Worm (Caenorhabditis elegans) whole organism, L1 larva: ENCODE measurements around the gene F09C6.13.

Experiments used
- ama-1 ChIP-seq: fragments of 150-350 bp; optimal IDR thresholded peaks from 2 replicates; lab custom pipeline; 2014
- fkh-10 ChIP-seq: sonication (generic microtip); optimal IDR thresholded peaks from 2 replicates; lab custom pipeline; 2017; ENCODE audit warnings: missing biosample characterization, missing genetic modification reagents, missing genetic modification characterization
- fkh-4 ChIP-seq: sonication (generic microtip); optimal IDR thresholded peaks from 2 replicates; lab custom pipeline; 2016; ENCODE audit warnings: missing compliant biosample characterization, missing genetic modification characterization, borderline replicate concordance
- grh-1 ChIP-seq: fragments of 200-800 bp; sonication (Bioruptor generic); IDR thresholded peaks from 2 replicates; pipeline ENCODE4 v1.3.6; 2022; ENCODE audit warnings: missing genetic modification reagents, missing genetic modification characterization, missing compliant biosample characterization
- lin-13 ChIP-seq: fragments of 150-350 bp; optimal IDR thresholded peaks from 2 replicates; lab custom pipeline; 2014; ENCODE audit warnings: missing biosample characterization, missing genetic modification reagents, missing genetic modification characterization
- lin-15B ChIP-seq: fragments of 150-350 bp; sonication (generic microtip); optimal IDR thresholded peaks from 3 replicates; lab custom pipeline; 2014; ENCODE audit warnings: missing biosample characterization, missing genetic modification characterization
- lsy-2 ChIP-seq, 2 experiments: fragments of 150-350 bp; optimal IDR thresholded peaks; 2 replicates each; lab custom pipeline; 2014; ENCODE audit warnings: missing biosample characterization in 2 of 2, missing genetic modification characterization in 2 of 2
- pqm-1 ChIP-seq: sonication (generic microtip); optimal IDR thresholded peaks from 3 replicates; lab custom pipeline; 2017; ENCODE audit warnings: missing biosample characterization, missing genetic modification characterization
- snpc-4 ChIP-seq: fragments of 150-350 bp; optimal IDR thresholded peaks from 2 replicates; lab custom pipeline; 2014; ENCODE audit warnings: missing biosample characterization, missing genetic modification characterization
- sox-4 ChIP-seq: sonication (generic microtip); optimal IDR thresholded peaks from 2 replicates; lab custom pipeline; 2016; ENCODE audit warnings: missing genetic modification characterization, missing compliant biosample characterization
- unc-130 ChIP-seq: fragments of 150-350 bp; optimal IDR thresholded peaks from 2 replicates; lab custom pipeline; 2017; ENCODE audit warnings: missing biosample characterization, missing genetic modification characterization, inconsistent platforms
- unc-30 ChIP-seq: sonication (generic microtip); optimal IDR thresholded peaks from 2 replicates; lab custom pipeline; 2017; ENCODE audit warnings: missing biosample characterization, missing genetic modification characterization
- zag-1 ChIP-seq: fragments of 150-350 bp; optimal IDR thresholded peaks from 2 replicates; lab custom pipeline; 2014; ENCODE audit warnings: missing biosample characterization, missing genetic modification characterization

- no peak for TF ChIP-seq lsy-2 (tag; optimal IDR thresholded peaks at IDR 0.05; lab: Kevin White, UChicago)
- TF ChIP-seq unc-30 (tag; lab: Kevin White, UChicago) = no peak
- TF ChIP-seq fkh-4 = no peak
- no peak for TF ChIP-seq sox-4 (tag; lab: Kevin White, UChicago)
- TF ChIP-seq zag-1 (tag; lab: Kevin White, UChicago) = no peak
- no peak for TF ChIP-seq ama-1 (lab: Kevin White, UChicago)
- no peak for TF ChIP-seq snpc-4 (tag; lab: Kevin White, UChicago)
- no peak for TF ChIP-seq grh-1 (GFP tag; lab: Robert Waterston, UW)
- no peak for TF ChIP-seq fkh-10 (GFP tag; lab: Kevin White, UChicago)
- no peak for TF ChIP-seq lin-15B (tag; lab: Kevin White, UChicago)
- no peak for TF ChIP-seq pqm-1 (tag; lab: Kevin White, UChicago)
- no peak for TF ChIP-seq unc-130 (tag; lab: Kevin White, UChicago)
- no peak for TF ChIP-seq lin-13 (GFP tag; lab: Kevin White, UChicago)
These were observed 11.2 kb upstream of the F09C6.13 start, which contains the start of gene srw-23 for ce11 chrV:16873642-16874041.
